Worm (Caenorhabditis elegans) whole organism, L1 larva: ENCODE data around the gene atf-4.

Source experiments
- C04F5.9 ChIP-seq: sonication (generic microtip); optimal IDR thresholded peaks from 2 replicates; lab custom pipeline; 2016; ENCODE audit warnings: missing genetic modification characterization, missing compliant biosample characterization
- C34B4.2 ChIP-seq: sonication (generic microtip); optimal IDR thresholded peaks from 2 replicates; lab custom pipeline; 2017; ENCODE audit warnings: mild to moderate bottlenecking, missing genetic modification characterization, missing compliant biosample characterization
- aly-2 ChIP-seq: fragments of 150-350 bp; optimal IDR thresholded peaks from 2 replicates; lab custom pipeline; 2014; ENCODE audit warnings: missing biosample characterization, missing genetic modification characterization
- blmp-1 ChIP-seq: fragments of 150-350 bp; optimal IDR thresholded peaks from 2 replicates; lab custom pipeline; 2014; ENCODE audit warnings: missing biosample characterization, missing genetic modification characterization
- ceh-82 ChIP-seq, 3 experiments: fragments of 150-350 bp in 1 of 3; sonication (generic microtip) in 2 of 3; optimal IDR thresholded peaks; 2 replicates each; lab custom pipeline; 2014 to 2017; ENCODE audit warnings: missing biosample characterization in 3 of 3, missing genetic modification characterization in 3 of 3
- ceh-88 ChIP-seq: fragments of 200-800 bp; sonication (Bioruptor generic); IDR thresholded peaks from 2 replicates; pipeline ENCODE4 v1.3.6; 2022; ENCODE audit warnings: missing genetic modification characterization, missing compliant biosample characterization
- ceh-90 ChIP-seq: sonication (generic microtip); optimal IDR thresholded peaks from 2 replicates; lab custom pipeline; 2016; ENCODE audit warnings: missing genetic modification characterization, missing compliant biosample characterization
- dsc-1 ChIP-seq: sonication (generic microtip); optimal IDR thresholded peaks from 2 replicates; lab custom pipeline; 2016; ENCODE audit warnings: mild to moderate bottlenecking, missing genetic modification characterization, missing compliant biosample characterization
- efl-1 ChIP-seq, 4 experiments: fragments of 150-350 bp; optimal IDR thresholded peaks in 3 of 4; peaks in 1 of 4; 1 replicate in 1 of 4; 2 replicates in 3 of 4; lab custom pipeline; 2014; ENCODE audit warnings: missing biosample characterization in 2 of 4, missing genetic modification characterization in 2 of 4, missing genetic modification reagents in 2 of 4
- efl-3 ChIP-seq: fragments of 200-800 bp; sonication (Bioruptor generic); optimal IDR thresholded peaks from 2 replicates; lab custom pipeline; 2018; ENCODE audit warnings: mild to moderate bottlenecking, missing genetic modification characterization, missing compliant biosample characterization
- fkh-10 ChIP-seq: sonication (generic microtip); optimal IDR thresholded peaks from 2 replicates; lab custom pipeline; 2017; ENCODE audit warnings: missing biosample characterization, missing genetic modification reagents, missing genetic modification characterization
- fkh-4 ChIP-seq: sonication (generic microtip); optimal IDR thresholded peaks from 2 replicates; lab custom pipeline; 2016; ENCODE audit warnings: missing compliant biosample characterization, missing genetic modification characterization, borderline replicate concordance
- fkh-8 ChIP-seq: sonication (generic microtip); optimal IDR thresholded peaks from 2 replicates; lab custom pipeline; 2016; ENCODE audit warnings: mild to moderate bottlenecking, missing genetic modification characterization, missing compliant biosample characterization
- hpl-2 ChIP-seq: fragments of 150-350 bp; optimal IDR thresholded peaks from 2 replicates; lab custom pipeline; 2014; ENCODE audit warnings: missing biosample characterization, missing genetic modification reagents, missing genetic modification characterization
- jun-1 ChIP-seq: fragments of 150-350 bp; optimal IDR thresholded peaks from 2 replicates; lab custom pipeline; 2014; ENCODE audit warnings: missing biosample characterization, missing genetic modification reagents, missing genetic modification characterization
- lin-15B ChIP-seq: fragments of 150-350 bp; sonication (generic microtip); optimal IDR thresholded peaks from 3 replicates; lab custom pipeline; 2014; ENCODE audit warnings: missing biosample characterization, missing genetic modification characterization
- lin-35 ChIP-seq, 2 experiments: fragments of 150-350 bp; optimal IDR thresholded peaks; 2 replicates each; lab custom pipeline; 2014; ENCODE audit warnings: missing biosample characterization in 2 of 2, missing genetic modification characterization in 2 of 2, missing genetic modification reagents in 2 of 2
- lin-39 ChIP-seq: fragments of 150-350 bp; optimal IDR thresholded peaks from 2 replicates; lab custom pipeline; 2014; ENCODE audit warnings: missing biosample characterization, missing genetic modification reagents, missing genetic modification characterization
- mdl-1 ChIP-seq, 2 experiments: fragments of 150-350 bp; optimal IDR thresholded peaks; 2 replicates each; lab custom pipeline; 2014 to 2017; ENCODE audit warnings: missing biosample characterization in 2 of 2, missing genetic modification characterization in 2 of 2, inconsistent platforms in 1 of 2
- mef-2 ChIP-seq: fragments of 150-350 bp; optimal IDR thresholded peaks from 2 replicates; lab custom pipeline; 2014; ENCODE audit warnings: missing biosample characterization, missing genetic modification characterization
- mep-1 ChIP-seq: fragments of 150-350 bp; optimal IDR thresholded peaks from 2 replicates; lab custom pipeline; 2014; ENCODE audit warnings: missing biosample characterization, missing genetic modification characterization
- nhr-11 ChIP-seq: fragments of 150-350 bp; optimal IDR thresholded peaks from 2 replicates; lab custom pipeline; 2014; ENCODE audit warnings: missing biosample characterization, missing genetic modification characterization
- nhr-12 ChIP-seq: sonication (generic microtip); optimal IDR thresholded peaks from 2 replicates; lab custom pipeline; 2017; ENCODE audit warnings: missing biosample characterization, missing genetic modification characterization
- nhr-20 ChIP-seq: sonication (generic microtip); optimal IDR thresholded peaks from 2 replicates; lab custom pipeline; 2016; ENCODE audit warnings: mild to moderate bottlenecking, missing genetic modification characterization, missing compliant biosample characterization
- nhr-47 ChIP-seq: sonication (generic microtip); optimal IDR thresholded peaks from 2 replicates; lab custom pipeline; 2016; ENCODE audit warnings: mild to moderate bottlenecking, missing genetic modification characterization, moderate library complexity, missing compliant biosample characterization
- nhr-71 ChIP-seq: sonication (generic microtip); optimal IDR thresholded peaks from 2 replicates; lab custom pipeline; 2016; ENCODE audit warnings: mild to moderate bottlenecking, missing genetic modification characterization, moderate library complexity, missing compliant biosample characterization
- nhr-84 ChIP-seq: sonication (generic microtip); optimal IDR thresholded peaks from 2 replicates; lab custom pipeline; 2017; ENCODE audit warnings: missing biosample characterization, missing genetic modification characterization
- nhr-85 ChIP-seq: sonication (generic microtip); peaks from one replicate; lab custom pipeline; 2016; ENCODE audit warnings: missing genetic modification characterization, inconsistent platforms, missing compliant biosample characterization
- nhr-90 ChIP-seq: sonication (generic microtip); optimal IDR thresholded peaks from 2 replicates; lab custom pipeline; 2016; ENCODE audit warnings: mild to moderate bottlenecking, missing genetic modification characterization, missing compliant biosample characterization; ENCODE audit not compliant: poor library complexity
- snpc-4 ChIP-seq: fragments of 150-350 bp; optimal IDR thresholded peaks from 2 replicates; lab custom pipeline; 2014; ENCODE audit warnings: missing biosample characterization, missing genetic modification characterization
- sptf-1 ChIP-seq: fragments of 150-350 bp; optimal IDR thresholded peaks from 2 replicates; lab custom pipeline; 2014; ENCODE audit warnings: missing biosample characterization, missing genetic modification characterization
- swsn-7 ChIP-seq: sonication (generic microtip); optimal IDR thresholded peaks from 2 replicates; lab custom pipeline; 2016; ENCODE audit warnings: missing genetic modification characterization, missing compliant biosample characterization
- tlp-1 ChIP-seq: fragments of 150-350 bp; optimal IDR thresholded peaks from 2 replicates; lab custom pipeline; 2014; ENCODE audit warnings: missing biosample characterization, missing genetic modification characterization
- unc-30 ChIP-seq: sonication (generic microtip); optimal IDR thresholded peaks from 2 replicates; lab custom pipeline; 2017; ENCODE audit warnings: missing biosample characterization, missing genetic modification characterization
- unc-62 ChIP-seq: fragments of 150-350 bp; optimal IDR thresholded peaks from 2 replicates; lab custom pipeline; 2014; ENCODE audit warnings: missing biosample characterization, missing genetic modification reagents, missing genetic modification characterization
- unc-98 ChIP-seq: fragments of 200-800 bp; sonication (Bioruptor generic); IDR thresholded peaks from 2 replicates; pipeline ENCODE4 v1.3.6; 2022; ENCODE audit warnings: missing genetic modification characterization, missing compliant biosample characterization
- vab-15 ChIP-seq: sonication (generic microtip); optimal IDR thresholded peaks from 2 replicates; lab custom pipeline; 2017; ENCODE audit warnings: missing genotype, mild to moderate bottlenecking, missing genetic modification characterization, missing compliant biosample characterization
- ztf-11 ChIP-seq, 2 experiments: sonication (generic microtip); optimal IDR thresholded peaks; 2 replicates each; lab custom pipeline; 2016 to 2017; ENCODE audit warnings: missing genetic modification characterization in 2 of 2, missing biosample characterization in 1 of 2, missing compliant biosample characterization in 1 of 2
- ztf-4 ChIP-seq: fragments of 150-350 bp; optimal IDR thresholded peaks from 2 replicates; lab custom pipeline; 2014; ENCODE audit warnings: missing biosample characterization, missing genetic modification characterization

atf-4 gene

DNA sequence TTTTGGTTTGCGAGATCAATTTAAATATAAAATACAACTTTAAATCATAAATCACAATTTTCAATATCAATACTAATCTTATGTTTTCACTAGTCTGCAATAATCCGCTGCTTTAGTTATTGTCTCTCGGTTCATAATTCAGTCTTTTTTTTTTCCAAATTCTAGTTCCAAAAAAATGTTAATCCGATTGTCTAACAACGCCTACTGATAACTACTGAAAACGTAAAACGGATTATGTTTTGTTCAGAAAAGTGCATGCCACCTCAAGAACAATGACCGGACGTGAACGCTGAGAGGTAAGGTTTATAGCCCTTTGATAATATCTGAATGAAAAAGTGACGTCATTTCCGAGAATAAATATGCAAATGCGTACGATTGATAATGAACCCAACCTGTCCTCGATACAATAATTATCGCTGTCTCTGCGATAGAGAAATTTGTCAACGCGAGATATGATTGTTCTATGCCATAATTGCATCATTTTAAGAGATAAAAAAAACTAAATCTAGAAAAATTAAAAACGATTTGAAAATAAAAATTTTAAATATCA, 17.3 kb downstream of the atf-4 start, which contains the start of gene sprr-2 (continued):
- TF ChIP-seq fkh-10 (GFP tag; lab: Kevin White, UChicago) (no peak), nhr-85 (tag; lab: Kevin White, UChicago) (peak; percentile 57), C34B4.2 (tag; lab: Kevin White, UChicago) (no peak), ztf-11 (tag; optimal IDR thresholded peaks at IDR 0.05; lab: Kevin White, UChicago) (no peak), nhr-12 (tag; lab: Kevin White, UChicago) (no peak), nhr-71 (tag; lab: Kevin White, UChicago) (peak; percentile 16), mep-1 (tag; lab: Kevin White, UChicago) (no peak), vab-15 (tag; lab: Kevin White, UChicago) (no peak)

ce11 chrX:14792315-14793197, 18.1 kb downstream of the atf-4 start:
- TF ChIP-seq aly-2 (tag; lab: Kevin White, UChicago) (peak; percentile 66), hpl-2 (GFP tag; lab: Kevin White, UChicago) (no peak), vab-15 (tag; lab: Kevin White, UChicago) (no peak), nhr-85 (tag; lab: Kevin White, UChicago) (peak; percentile 30), efl-1 (optimal IDR thresholded peaks at IDR 0.05; lab: Kevin White, UChicago) (no peak), efl-1 (GFP tag; optimal IDR thresholded peaks at IDR 0.05 in 1 of 2; lab: Kevin White, UChicago) (peak in 1 of 2 experiments; percentile 40), fkh-10 (GFP tag; lab: Kevin White, UChicago) (no peak), unc-62 (GFP tag; lab: Kevin White, UChicago) (no peak), swsn-7 (no peak), C34B4.2 (tag; lab: Kevin White, UChicago) (no peak), ceh-82 (tag; optimal IDR thresholded peaks at IDR 0.05; lab: Kevin White, UChicago) (no peak), unc-30 (tag; lab: Kevin White, UChicago) (no peak), nhr-20 (tag; lab: Kevin White, UChicago) (no peak), blmp-1 (no peak), mdl-1 (tag; optimal IDR thresholded peaks at IDR 0.05; lab: Kevin White, UChicago) (no peak), ztf-4 (tag; lab: Kevin White, UChicago) (no peak), nhr-11 (tag; lab: Kevin White, UChicago) (peak; percentile 8), sptf-1 (tag; lab: Kevin White, UChicago) (no peak), nhr-71 (tag; lab: Kevin White, UChicago) (no peak), lin-35 (GFP tag; optimal IDR thresholded peaks at IDR 0.05; lab: Kevin White, UChicago) (no peak), fkh-4 (tag; lab: Kevin White, UChicago) (no peak)

ce11 chrX:14791195-14791739, 19.3 kb downstream of the atf-4 start:
- TF ChIP-seq ceh-82 (tag; optimal IDR thresholded peaks at IDR 0.05; lab: Kevin White, UChicago): no peak
- TF ChIP-seq fkh-8 (tag; lab: Kevin White, UChicago): no peak
- TF ChIP-seq mep-1 (tag; lab: Kevin White, UChicago): no peak
- TF ChIP-seq efl-1 (optimal IDR thresholded peaks at IDR 0.05; lab: Kevin White, UChicago): no peak
- TF ChIP-seq efl-1 (GFP tag; optimal IDR thresholded peaks at IDR 0.05 in 1 of 2; lab: Kevin White, UChicago): peak in 1 of 2 experiments; percentile 30
- TF ChIP-seq tlp-1 (tag; lab: Kevin White, UChicago): no peak
- no peak for TF ChIP-seq nhr-47 (tag; lab: Kevin White, UChicago)
- TF ChIP-seq nhr-84 (tag; lab: Kevin White, UChicago): no peak
- no peak for TF ChIP-seq ceh-88 (GFP tag; lab: Robert Waterston, UW)

DNA sequence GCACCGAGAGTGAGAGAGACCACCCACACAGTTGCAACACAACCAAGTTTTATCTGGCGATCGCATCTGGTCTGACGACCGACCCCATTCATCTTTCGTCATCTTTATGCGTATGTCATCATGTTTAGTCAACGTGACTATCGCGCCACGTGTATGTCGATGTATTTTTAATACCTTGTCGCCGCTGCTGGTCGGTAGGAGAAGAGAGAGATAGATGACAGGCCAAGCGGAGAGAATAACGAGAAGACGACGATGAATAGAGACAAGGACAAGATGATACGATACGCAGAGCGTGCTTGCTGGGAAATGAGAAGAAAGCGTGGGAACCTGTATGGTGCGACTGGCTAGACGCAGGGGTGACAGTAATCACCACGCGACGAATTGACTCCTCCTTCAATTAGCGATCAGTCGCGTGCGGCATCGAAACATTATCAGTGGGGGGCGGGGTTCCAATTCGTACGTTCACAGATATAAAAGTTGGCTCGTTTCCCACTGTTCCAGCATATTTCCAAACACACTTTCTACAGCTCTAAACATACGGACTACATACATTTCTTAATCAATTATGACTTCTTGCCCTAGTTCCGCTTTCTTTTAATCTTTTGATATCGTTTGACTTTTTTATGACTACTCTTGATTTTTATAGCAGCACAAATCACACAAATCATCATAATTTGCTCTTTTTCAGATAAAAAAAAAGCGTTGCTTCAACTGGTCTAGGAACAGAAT, 20.1 kb downstream of the atf-4 start, which contains the start of gene tatn-1:
TSS of gene tatn-1 (plus strand) at position 689 of the 729 bp plus-strand sequence.
- peak; percentile 93 for TF ChIP-seq blmp-1
- no peak for TF ChIP-seq unc-98 (GFP tag; lab: Robert Waterston, UW)
- TF ChIP-seq hpl-2 (GFP tag; lab: Kevin White, UChicago): no peak
- no peak for TF ChIP-seq C04F5.9
- peak; percentile 11 for TF ChIP-seq lin-39 (tag; lab: Kevin White, UChicago)
- TF ChIP-seq efl-3 (GFP tag; lab: Kevin White, UChicago): peak; percentile 52
- peak; percentile 18 to 24 for TF ChIP-seq efl-1 (optimal IDR thresholded peaks at IDR 0.05; lab: Kevin White, UChicago)
- TF ChIP-seq efl-1 (GFP tag; optimal IDR thresholded peaks at IDR 0.05 in 1 of 2; lab: Kevin White, UChicago): peak in 1 of 2 experiments; percentile 95
- no peak for TF ChIP-seq dsc-1 (tag; lab: Kevin White, UChicago)
- TF ChIP-seq snpc-4 (tag; lab: Kevin White, UChicago): no peak
- TF ChIP-seq nhr-84 (tag; lab: Kevin White, UChicago): no peak
- TF ChIP-seq ztf-11 (tag; optimal IDR thresholded peaks at IDR 0.05; lab: Kevin White, UChicago): peak in 1 of 2 experiments; percentile 6
- peak; percentile 38 for TF ChIP-seq mef-2 (tag; lab: Kevin White, UChicago)
- TF ChIP-seq jun-1 (tag; lab: Kevin White, UChicago): peak; percentile 50
- no peak for TF ChIP-seq ceh-90
- TF ChIP-seq nhr-90 (tag; lab: Kevin White, UChicago): peak; percentile 95
- peak; percentile 78 for TF ChIP-seq nhr-47 (tag; lab: Kevin White, UChicago)
- TF ChIP-seq lin-15B: no peak
